Worm (Caenorhabditis elegans) whole organism, midembryonic: ENCODE results near the gene H40L08.9.

Experiments used
- cog-1 ChIP-seq: sonication (generic microtip); optimal IDR thresholded peaks from 2 replicates; lab custom pipeline; 2016; ENCODE audit warnings: missing genetic modification characterization, missing compliant biosample characterization
- flt-1 ChIP-seq: fragments of 200-800 bp; sonication (Bioruptor generic); IDR thresholded peaks from 2 replicates; pipeline ENCODE4 v1.3.6; 2022; ENCODE audit warnings: missing genetic modification characterization, missing compliant biosample characterization
- med-1 ChIP-seq: sonication (generic microtip); optimal IDR thresholded peaks from 2 replicates; lab custom pipeline; 2017; ENCODE audit warnings: missing genetic modification characterization, mild to moderate bottlenecking, missing compliant biosample characterization, antibody characterized with exemption, missing genetic modification reagents; ENCODE audit not compliant: insufficient read depth
- ztf-29 ChIP-seq: fragments of 200-800 bp; sonication (Bioruptor generic); IDR thresholded peaks from 2 replicates; pipeline ENCODE4 v1.3.6; 2022; ENCODE audit warnings: missing genetic modification reagents, missing genetic modification characterization, missing compliant biosample characterization

DNA sequence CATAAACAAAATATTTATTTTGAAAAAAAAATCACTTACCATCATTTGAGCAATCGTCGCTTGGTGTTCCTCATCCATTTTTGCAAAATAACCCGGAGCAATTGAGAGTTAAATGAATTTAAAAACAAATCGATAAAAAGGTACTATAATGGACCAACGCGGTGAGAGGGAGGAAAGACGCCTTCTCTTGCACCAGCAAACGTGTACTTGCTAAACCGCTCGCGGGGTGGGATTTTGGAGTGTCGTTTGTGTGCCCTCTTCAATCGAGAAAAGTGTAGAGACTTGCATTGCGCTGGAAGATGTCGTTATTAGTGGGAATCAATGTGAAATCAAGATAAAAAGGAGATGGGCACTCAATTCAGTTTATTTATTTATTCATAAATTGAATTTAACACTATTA is 7.5 kb upstream of the H40L08.9 start, which contains the start of gene H40L08.1:
- no peak for TF ChIP-seq med-1 (GFP tag; lab: Kevin White, UChicago)
- TF ChIP-seq ztf-29 (GFP tag; lab: Robert Waterston, UW): no peak
- TF ChIP-seq flt-1 (GFP tag; lab: Robert Waterston, UW): no peak
- no peak for TF ChIP-seq cog-1 (tag; lab: Kevin White, UChicago)
